Worm (Caenorhabditis elegans): ENCODE data around the gene daf-3.

daf-3 gene

ce11 chrX:851421-851820, 26.1 kb upstream of the daf-3 start, which contains the start of gene igcm-1 (continued):
- TF ChIP-seq lin-15B (tag; optimal IDR thresholded peaks at IDR 0.05) (no peak), nhr-11 (tag; optimal IDR thresholded peaks at IDR 0.05) (no peak), nhr-76 (tag; optimal IDR thresholded peaks at IDR 0.05) (no peak), unc-62 (GFP tag; optimal IDR thresholded peaks at IDR 0.05 in 1 of 2) (no peak), unc-62 (tag; optimal IDR thresholded peaks at IDR 0.05) (no peak)

- TF ChIP-seq F26F4.8 (GFP tag; conservative IDR thresholded peaks at IDR 0.05) (no peak), daf-19 (GFP tag; conservative IDR thresholded peaks at IDR 0.05) (no peak), dve-1 (tag; optimal IDR thresholded peaks at IDR 0.05; ENCODE audit: insufficient read depth) (no peak), Y48G9A.11 (GFP tag; IDR thresholded peaks at IDR 0.05) (no peak), arid-1 (GFP tag; conservative IDR thresholded peaks at IDR 0.05) (no peak), skn-1 (tag; optimal IDR thresholded peaks at IDR 0.05) (no peak), hmg-1.1 (GFP tag; IDR thresholded peaks at IDR 0.05) (no peak), ceh-62 (tag; optimal IDR thresholded peaks at IDR 0.05) (no peak), nhr-6 (tag; optimal IDR thresholded peaks at IDR 0.05) (no peak), ztf-7 (tag; optimal IDR thresholded peaks at IDR 0.05) (no peak), daf-16 (GFP tag; optimal IDR thresholded peaks at IDR 0.05) (no peak), daf-16 (tag; optimal IDR thresholded peaks at IDR 0.05) (no peak), mxl-2 (GFP tag; conservative IDR thresholded peaks at IDR 0.05) (no peak), zfp-2 (tag; optimal IDR thresholded peaks at IDR 0.05) (no peak), R02D3.7 (tag; optimal IDR thresholded peaks at IDR 0.05) (no peak), ama-1 (optimal IDR thresholded peaks at IDR 0.05) (no peak), Y105C5A.15 (GFP tag; IDR thresholded peaks at IDR 0.05) (no peak)
These were observed 20.2 kb upstream of the daf-3 start for ce11 chrX:845443-845842.

- TF ChIP-seq madf-5 (GFP tag; IDR thresholded peaks at IDR 0.05) (0 out of 4 replicates have a peak, but pooled peaks of 1 of the 2 experiments have one; percentile 20), ctbp-1 (GFP tag; IDR thresholded peaks at IDR 0.05) (peak; percentile 58; the same call in 1 of the 2 replicates), aha-1 (tag) (peak; percentile 61), dmd-6 (GFP tag; IDR thresholded peaks at IDR 0.05) (no peak), dmd-9 (GFP tag; IDR thresholded peaks at IDR 0.05) (0 out of 2 replicates have a peak, but pooled peaks have one; percentile 29), zfp-3 (GFP tag; conservative IDR thresholded peaks at IDR 0.05) (no peak), nhr-11 (tag; optimal IDR thresholded peaks at IDR 0.05) (peak; percentile 12), F37D6.2 (tag; optimal IDR thresholded peaks at IDR 0.05) (no peak), set-16 (GFP tag; IDR thresholded peaks at IDR 0.05) (peak; percentile 80)
These were observed 19.4 kb upstream of the daf-3 start for ce11 chrX:844649-845048.

ce11 chrX:841393-841792, 16.1 kb upstream of the daf-3 start, which contains the start of gene F39H12.3:
F39H12.3 (minus strand) TSS chrX:841493.
- TF ChIP-seq lin-1 (GFP tag; IDR thresholded peaks at IDR 0.05), result no peak
- TF ChIP-seq mxl-3 (GFP tag; optimal IDR thresholded peaks at IDR 0.05), result no peak

- TF ChIP-seq ZK337.2 (GFP tag; IDR thresholded peaks at IDR 0.05) (no peak), ama-1 (optimal IDR thresholded peaks at IDR 0.05) (no peak), F44E2.7 (GFP tag; IDR thresholded peaks at IDR 0.05) (no peak), mep-1 (tag; optimal IDR thresholded peaks at IDR 0.05) (no peak), hlh-30 (tag; optimal IDR thresholded peaks at IDR 0.05; ENCODE audit: insufficient read depth) (no peak), lim-7 (GFP tag; IDR thresholded peaks at IDR 0.05) (no peak), dve-1 (tag; optimal IDR thresholded peaks at IDR 0.05; ENCODE audit: insufficient read depth) (no peak), daf-19 (GFP tag; conservative IDR thresholded peaks at IDR 0.05) (no peak), arid-1 (GFP tag; conservative IDR thresholded peaks at IDR 0.05) (no peak), zfp-3 (GFP tag; conservative IDR thresholded peaks at IDR 0.05) (no peak), nhr-41 (GFP tag; IDR thresholded peaks at IDR 0.05) (no peak), hlh-11 (tag; optimal IDR thresholded peaks at IDR 0.05) (no peak), zip-11 (GFP tag; IDR thresholded peaks at IDR 0.05) (no peak), unc-130 (GFP tag; optimal IDR thresholded peaks at IDR 0.05) (no peak), Y48G9A.11 (GFP tag; IDR thresholded peaks at IDR 0.05) (no peak), lir-3 (tag; optimal IDR thresholded peaks at IDR 0.05) (no peak), set-16 (GFP tag; IDR thresholded peaks at IDR 0.05) (no peak), lin-13 (GFP tag; optimal IDR thresholded peaks at IDR 0.05) (no peak), dmd-8 (GFP tag; IDR thresholded peaks at IDR 0.05) (no peak), ztf-11 (tag; optimal IDR thresholded peaks at IDR 0.05) (no peak)
These were observed 9.2 kb upstream of the daf-3 start, which contains the start of gene F39H12.1 for ce11 chrX:834478-834877. F39H12.1 (plus strand) TSS chrX:834778.

Data from whole organism, L4 larva.